Worm (Caenorhabditis elegans) whole organism, late embryonic: ENCODE data around the gene F54D5.3.
A peak's percentile ranks its signal among the peaks of the same experiment; 100 is the strongest.

Experiments used
- F13H6.1 ChIP-seq: sonication (generic microtip); optimal IDR thresholded peaks from 2 replicates; lab custom pipeline; 2016; ENCODE audit warnings: missing genetic modification characterization, missing compliant biosample characterization
- K02D7.2 ChIP-seq: sonication (generic microtip); optimal IDR thresholded peaks from 2 replicates; lab custom pipeline; 2017; ENCODE audit warnings: mild to moderate bottlenecking, missing genetic modification characterization, missing compliant biosample characterization
- K09A11.1 ChIP-seq: sonication (generic microtip); optimal IDR thresholded peaks from 2 replicates; lab custom pipeline; 2017; ENCODE audit warnings: antibody characterized with exemption, mild to moderate bottlenecking, missing genetic modification characterization, missing compliant biosample characterization; ENCODE audit not compliant: insufficient read depth
- Y22D7AL.16 ChIP-seq: sonication (generic microtip); optimal IDR thresholded peaks from 2 replicates; lab custom pipeline; 2016; ENCODE audit warnings: missing genetic modification characterization, missing compliant biosample characterization
- ahr-1 ChIP-seq: sonication (generic microtip); optimal IDR thresholded peaks from 2 replicates; lab custom pipeline; 2016; ENCODE audit warnings: missing genetic modification characterization, missing compliant biosample characterization
- ama-1 ChIP-seq: fragments of 150-350 bp; optimal IDR thresholded peaks from 2 replicates; lab custom pipeline; 2014
- ceh-18 ChIP-seq: sonication (generic microtip); optimal IDR thresholded peaks from 2 replicates; lab custom pipeline; 2016; ENCODE audit warnings: missing genetic modification characterization, missing compliant biosample characterization
- ceh-19 ChIP-seq: fragments of 200-800 bp; sonication (Bioruptor generic); optimal IDR thresholded peaks from 2 replicates; lab custom pipeline; 2018; ENCODE audit warnings: mild to moderate bottlenecking, missing genetic modification characterization, missing compliant biosample characterization
- ceh-22 ChIP-seq: sonication (generic microtip); optimal IDR thresholded peaks from 2 replicates; lab custom pipeline; 2017; ENCODE audit warnings: missing biosample characterization, missing genetic modification characterization
- ceh-30 ChIP-seq: fragments of 150-350 bp; optimal IDR thresholded peaks from 2 replicates; lab custom pipeline; 2014; ENCODE audit warnings: missing biosample characterization, missing genetic modification characterization
- ceh-31 ChIP-seq: sonication (generic microtip); optimal IDR thresholded peaks from 2 replicates; lab custom pipeline; 2016; ENCODE audit warnings: missing genetic modification characterization, missing compliant biosample characterization
- ceh-34 ChIP-seq: sonication (generic microtip); optimal IDR thresholded peaks from 2 replicates; lab custom pipeline; 2016; ENCODE audit warnings: mild to moderate bottlenecking, missing genetic modification characterization, missing compliant biosample characterization
- ceh-6 ChIP-seq: fragments of 200-800 bp; sonication (Bioruptor generic); optimal IDR thresholded peaks from 2 replicates; lab custom pipeline; 2018; ENCODE audit warnings: mild to moderate bottlenecking, missing genetic modification characterization, missing compliant biosample characterization
- che-1 ChIP-seq: sonication (generic microtip); optimal IDR thresholded peaks from 2 replicates; lab custom pipeline; 2016; ENCODE audit warnings: mild to moderate bottlenecking, missing genetic modification characterization, missing compliant biosample characterization
- dve-1 ChIP-seq: sonication (generic microtip); optimal IDR thresholded peaks from 2 replicates; lab custom pipeline; 2017; ENCODE audit warnings: antibody characterized with exemption, mild to moderate bottlenecking, missing genetic modification characterization, missing compliant biosample characterization
- elt-2 ChIP-seq: sonication (generic microtip); optimal IDR thresholded peaks from 2 replicates; lab custom pipeline; 2016; ENCODE audit warnings: missing genetic modification reagents, missing genetic modification characterization, missing compliant biosample characterization
- elt-4 ChIP-seq: sonication (generic microtip); optimal IDR thresholded peaks from 2 replicates; lab custom pipeline; 2016; ENCODE audit warnings: missing genetic modification characterization, missing compliant biosample characterization
- ets-4 ChIP-seq: sonication (generic microtip); optimal IDR thresholded peaks from 2 replicates; lab custom pipeline; 2016; ENCODE audit warnings: missing genetic modification characterization, missing compliant biosample characterization
- fax-1 ChIP-seq: sonication (generic microtip); optimal IDR thresholded peaks from 2 replicates; lab custom pipeline; 2016; ENCODE audit warnings: missing genotype, missing genetic modification characterization, missing compliant biosample characterization
- fkh-10 ChIP-seq: fragments of 150-350 bp; optimal IDR thresholded peaks from 2 replicates; lab custom pipeline; 2014; ENCODE audit warnings: missing biosample characterization, missing genetic modification reagents, missing genetic modification characterization
- fkh-6 ChIP-seq: sonication (generic microtip); optimal IDR thresholded peaks from 2 replicates; lab custom pipeline; 2016; ENCODE audit warnings: missing genetic modification characterization, missing compliant biosample characterization
- gmeb-2 ChIP-seq: sonication (generic microtip); optimal IDR thresholded peaks from 2 replicates; lab custom pipeline; 2016; ENCODE audit warnings: missing genetic modification characterization, inconsistent platforms, missing compliant biosample characterization
- hlh-13 ChIP-seq: fragments of 200-800 bp; sonication (Bioruptor generic); optimal IDR thresholded peaks from 2 replicates; lab custom pipeline; 2018; ENCODE audit warnings: mild to moderate bottlenecking, missing genetic modification characterization, missing compliant biosample characterization
- hlh-15 ChIP-seq: sonication (generic microtip); optimal IDR thresholded peaks from 2 replicates; lab custom pipeline; 2016; ENCODE audit warnings: missing genetic modification characterization, missing compliant biosample characterization
- hlh-30 ChIP-seq: sonication (generic microtip); optimal IDR thresholded peaks from 2 replicates; lab custom pipeline; 2017; ENCODE audit warnings: antibody characterized with exemption, missing genetic modification characterization, missing compliant biosample characterization; ENCODE audit not compliant: insufficient read depth
- hlh-6 ChIP-seq: sonication (generic microtip); optimal IDR thresholded peaks from 2 replicates; lab custom pipeline; 2016; ENCODE audit warnings: missing genotype, missing genetic modification characterization, missing compliant biosample characterization
- hlh-8 ChIP-seq: sonication (generic microtip); optimal IDR thresholded peaks from 2 replicates; lab custom pipeline; 2016; ENCODE audit warnings: missing genotype, missing genetic modification characterization, missing compliant biosample characterization
- lim-6 ChIP-seq: sonication (generic microtip); optimal IDR thresholded peaks from 2 replicates; lab custom pipeline; 2016; ENCODE audit warnings: missing genetic modification characterization, missing compliant biosample characterization
- lin-11 ChIP-seq: fragments of 200-800 bp; sonication (Bioruptor generic); optimal IDR thresholded peaks from 2 replicates; lab custom pipeline; 2018; ENCODE audit warnings: mild to moderate bottlenecking, missing genetic modification characterization, missing compliant biosample characterization
- madf-2 ChIP-seq: sonication (generic microtip); optimal IDR thresholded peaks from 2 replicates; lab custom pipeline; 2017; ENCODE audit warnings: missing genetic modification characterization, missing compliant biosample characterization
- nfya-1 ChIP-seq: sonication (generic microtip); optimal IDR thresholded peaks from 2 replicates; lab custom pipeline; 2017; ENCODE audit warnings: missing genetic modification characterization, mild to moderate bottlenecking, missing compliant biosample characterization, antibody characterized with exemption, moderate library complexity
- nhr-11 ChIP-seq: fragments of 150-350 bp; optimal IDR thresholded peaks from 2 replicates; lab custom pipeline; 2014; ENCODE audit warnings: missing biosample characterization, missing genetic modification characterization
- nhr-232 ChIP-seq: sonication (generic microtip); optimal IDR thresholded peaks from 2 replicates; lab custom pipeline; 2016; ENCODE audit warnings: missing genetic modification characterization, missing compliant biosample characterization
- npax-4 ChIP-seq: sonication (generic microtip); optimal IDR thresholded peaks from 2 replicates; lab custom pipeline; 2016; ENCODE audit warnings: missing genetic modification characterization, missing compliant biosample characterization
- pag-3 ChIP-seq: sonication (generic microtip); optimal IDR thresholded peaks from 2 replicates; lab custom pipeline; 2016; ENCODE audit warnings: missing compliant biosample characterization, missing genetic modification characterization, borderline replicate concordance
- pha-2 ChIP-seq: sonication (generic microtip); optimal IDR thresholded peaks from 2 replicates; lab custom pipeline; 2017; ENCODE audit warnings: mild to moderate bottlenecking, missing genetic modification characterization, missing compliant biosample characterization
- pha-4 ChIP-seq: fragments of 150-350 bp; optimal IDR thresholded peaks from 2 replicates; lab custom pipeline; 2018; ENCODE audit warnings: missing biosample characterization, missing genetic modification reagents, missing genetic modification characterization
- pqm-1 ChIP-seq: sonication (generic microtip); optimal IDR thresholded peaks from 2 replicates; lab custom pipeline; 2016; ENCODE audit warnings: missing genetic modification characterization, missing compliant biosample characterization
- ref-2 ChIP-seq: sonication (generic microtip); optimal IDR thresholded peaks from 2 replicates; lab custom pipeline; 2016; ENCODE audit warnings: missing genetic modification characterization, missing compliant biosample characterization
- rnt-1 ChIP-seq: sonication (generic microtip); optimal IDR thresholded peaks from 2 replicates; lab custom pipeline; 2016; ENCODE audit warnings: missing genetic modification characterization, missing compliant biosample characterization
- sdc-2 ChIP-seq: sonication (generic microtip); optimal IDR thresholded peaks from 2 replicates; lab custom pipeline; 2016; ENCODE audit warnings: missing genotype, missing genetic modification characterization, missing compliant biosample characterization
- sox-4 ChIP-seq: sonication (generic microtip); optimal IDR thresholded peaks from 2 replicates; lab custom pipeline; 2017; ENCODE audit warnings: mild to moderate bottlenecking, missing genetic modification characterization, inconsistent platforms, missing compliant biosample characterization
- tbx-2 ChIP-seq: sonication (generic microtip); optimal IDR thresholded peaks from 2 replicates; lab custom pipeline; 2016; ENCODE audit warnings: missing genetic modification characterization, missing compliant biosample characterization
- ttx-3 ChIP-seq: sonication (generic microtip); optimal IDR thresholded peaks from 2 replicates; lab custom pipeline; 2016; ENCODE audit warnings: missing genetic modification reagents, missing genetic modification characterization, missing compliant biosample characterization
- unc-3 ChIP-seq, 2 experiments: fragments of 200-800 bp in 1 of 2; sonication (Bioruptor generic) in 1 of 2; sonication (generic microtip) in 1 of 2; conservative IDR thresholded peaks in 1 of 2; optimal IDR thresholded peaks in 1 of 2; 2 replicates each; pipeline versions ENCODE4 v1.3.6 to Lab custom; 2016 to 2022; ENCODE audit warnings: missing compliant biosample characterization in 2 of 2, missing genetic modification characterization in 2 of 2, missing genetic modification reagents in 1 of 2

Gene F54D5.3

ce11 chrII:11535429-11535828 lies 36.2 kb upstream of the F54D5.3 start:
- no peak for TF ChIP-seq ceh-30 (tag; lab: Kevin White, UChicago)
- no peak for TF ChIP-seq che-1 (tag; lab: Kevin White, UChicago)
- no peak for TF ChIP-seq dve-1 (tag; lab: Kevin White, UChicago)
- TF ChIP-seq gmeb-2 (tag; lab: Kevin White, UChicago): peak; percentile 4
- no peak for TF ChIP-seq nhr-11
- no peak for TF ChIP-seq lin-11
- TF ChIP-seq pha-4 (tag; lab: Kevin White, UChicago): no peak
- TF ChIP-seq rnt-1 (tag; lab: Kevin White, UChicago): no peak
- TF ChIP-seq fkh-6 (tag; lab: Kevin White, UChicago): no peak
- TF ChIP-seq pqm-1: no peak
- TF ChIP-seq F13H6.1 (tag; lab: Kevin White, UChicago): no peak
- peak; percentile 36 for TF ChIP-seq sdc-2 (tag; lab: Kevin White, UChicago)
- no peak for TF ChIP-seq ama-1 (lab: Kevin White, UChicago)
- no peak for TF ChIP-seq fax-1 (tag; lab: Kevin White, UChicago)
- TF ChIP-seq pag-3: no peak
- peak; percentile 68 for TF ChIP-seq ref-2 (tag; lab: Kevin White, UChicago)
- TF ChIP-seq unc-3 (GFP tag; conservative IDR thresholded peaks at IDR 0.05; lab: Robert Waterston, UW): no peak
- TF ChIP-seq unc-3 (tag; optimal IDR thresholded peaks at IDR 0.05; lab: Kevin White, UChicago): no peak
- TF ChIP-seq lim-6 (tag; lab: Kevin White, UChicago): no peak
- TF ChIP-seq tbx-2 (tag; lab: Kevin White, UChicago): peak; percentile 48
- TF ChIP-seq Y22D7AL.16: no peak
- no peak for TF ChIP-seq K09A11.1
- TF ChIP-seq ceh-34 (tag; lab: Kevin White, UChicago): no peak
- TF ChIP-seq elt-2 (tag; lab: Kevin White, UChicago): no peak
- TF ChIP-seq hlh-6: no peak
- no peak for TF ChIP-seq ceh-19 (GFP tag; lab: Kevin White, UChicago)
- no peak for TF ChIP-seq pha-2 (tag; lab: Kevin White, UChicago)
- TF ChIP-seq fkh-10 (GFP tag; lab: Kevin White, UChicago): no peak
- no peak for TF ChIP-seq K02D7.2 (tag; lab: Kevin White, UChicago)
- TF ChIP-seq ceh-31: peak; percentile 42
- TF ChIP-seq, all 69 proteins: peak for 5

- TF ChIP-seq elt-2 (tag; lab: Kevin White, UChicago) (peak; percentile 43), fkh-10 (GFP tag; lab: Kevin White, UChicago) (no peak)
These were observed 35.7 kb upstream of the F54D5.3 start for ce11 chrII:11535924-11536323.

- TF ChIP-seq pag-3 (no peak), ttx-3 (no peak), dve-1 (tag; lab: Kevin White, UChicago) (no peak), lim-6 (tag; lab: Kevin White, UChicago) (no peak), hlh-13 (GFP tag; lab: Kevin White, UChicago) (no peak), sox-4 (tag; lab: Kevin White, UChicago) (no peak), fkh-6 (tag; lab: Kevin White, UChicago) (no peak), ceh-31 (no peak), nhr-11 (no peak), ahr-1 (tag; lab: Kevin White, UChicago) (no peak), fax-1 (tag; lab: Kevin White, UChicago) (no peak), ceh-22 (no peak), sdc-2 (tag; lab: Kevin White, UChicago) (no peak), elt-4 (tag; lab: Kevin White, UChicago) (no peak), hlh-15 (tag; lab: Kevin White, UChicago) (no peak)
These were observed 35.1 kb upstream of the F54D5.3 start for ce11 chrII:11536505-11536904.

- TF ChIP-seq Y22D7AL.16 (no peak), ceh-18 (tag; lab: Kevin White, UChicago) (no peak), nhr-232 (tag; lab: Kevin White, UChicago) (no peak), hlh-8 (tag; lab: Kevin White, UChicago) (no peak), gmeb-2 (tag; lab: Kevin White, UChicago) (no peak), lin-11 (no peak), ahr-1 (tag; lab: Kevin White, UChicago) (no peak), hlh-13 (GFP tag; lab: Kevin White, UChicago) (no peak), rnt-1 (tag; lab: Kevin White, UChicago) (peak; percentile 49), F13H6.1 (tag; lab: Kevin White, UChicago) (no peak), ceh-6 (GFP tag; lab: Kevin White, UChicago) (peak; percentile 17), ama-1 (lab: Kevin White, UChicago) (no peak), npax-4 (tag; lab: Kevin White, UChicago) (no peak), sdc-2 (tag; lab: Kevin White, UChicago) (no peak), ttx-3 (no peak), madf-2 (tag; lab: Kevin White, UChicago) (no peak), nfya-1 (tag; lab: Kevin White, UChicago) (peak; percentile 45), ceh-22 (no peak), hlh-30 (peak; percentile 80), nhr-11 (no peak), fkh-10 (GFP tag; lab: Kevin White, UChicago) (no peak), dve-1 (tag; lab: Kevin White, UChicago) (no peak), pha-4 (tag; lab: Kevin White, UChicago) (no peak), hlh-6 (no peak), ets-4 (tag; lab: Kevin White, UChicago) (no peak)
These were observed 34.5 kb upstream of the F54D5.3 start for ce11 chrII:11537115-11537514.
